Worm (Caenorhabditis elegans): ENCODE results near the gene srt-69.

DNA sequence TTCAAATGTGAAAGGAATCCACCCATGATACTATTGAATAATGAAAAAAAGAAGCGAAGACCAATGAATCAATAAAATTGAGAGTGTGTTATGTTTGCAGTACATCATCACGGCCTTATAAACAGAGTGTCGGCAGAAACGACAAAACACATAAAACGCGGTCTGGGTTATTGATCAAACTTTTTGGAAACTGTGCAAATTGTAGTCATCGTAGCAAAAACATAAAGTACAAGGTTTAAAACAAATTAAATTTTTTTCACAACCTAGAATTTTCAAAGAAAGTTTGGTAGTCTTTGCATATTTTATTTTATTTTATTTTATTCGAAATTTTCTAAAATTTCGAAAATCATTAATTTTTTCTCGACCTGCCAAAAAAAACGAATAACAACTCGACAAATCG lies 22.4 kb downstream of the srt-69 start, which contains the start of gene cest-35.1:
- no peak for TF ChIP-seq egl-44 (GFP tag; IDR thresholded peaks at IDR 0.05)
- TF ChIP-seq tbx-9 (tag; optimal IDR thresholded peaks at IDR 0.05; ENCODE audit: borderline replicate concordance): no peak
- no peak for TF ChIP-seq lsy-27 (tag; optimal IDR thresholded peaks at IDR 0.05; ENCODE audit: borderline replicate concordance, insufficient read depth)
- no peak for TF ChIP-seq mcd-1 (GFP tag; IDR thresholded peaks at IDR 0.05)
- TF ChIP-seq hrde-1 (tag; optimal IDR thresholded peaks at IDR 0.05; ENCODE audit: borderline replicate concordance): no peak
- TF ChIP-seq T26A5.8 (tag; optimal IDR thresholded peaks at IDR 0.05): no peak
- TF ChIP-seq him-1 (tag; optimal IDR thresholded peaks at IDR 0.05): no peak
- TF ChIP-seq sea-2 (GFP tag; IDR thresholded peaks at IDR 0.05): no peak
- TF ChIP-seq Y67H2A.10 (GFP tag; conservative IDR thresholded peaks at IDR 0.05): no peak
- no peak for TF ChIP-seq F22D6.2 (tag; optimal IDR thresholded peaks at IDR 0.05)
- no peak for TF ChIP-seq egrh-3 (GFP tag; IDR thresholded peaks at IDR 0.05)
- no peak for TF ChIP-seq unc-130 (GFP tag; optimal IDR thresholded peaks at IDR 0.05)
- no peak for TF ChIP-seq ztf-6 (GFP tag; IDR thresholded peaks at IDR 0.05)
- no peak for TF ChIP-seq rec-8 (tag; optimal IDR thresholded peaks at IDR 0.05)

Data from whole organism, young adult.